Worm (Caenorhabditis elegans): Measurements from ENCODE around the gene T04F3.4.

- TF ChIP-seq rbr-2 (tag; optimal IDR thresholded peaks at IDR 0.05) (no peak), mep-1 (tag; optimal IDR thresholded peaks at IDR 0.05) (no peak), nhr-11 (tag; optimal IDR thresholded peaks at IDR 0.05) (no peak), zip-2 (tag; optimal IDR thresholded peaks at IDR 0.05) (no peak)
Observed at ce11 chrV:11789474-11789873, 26.6 kb upstream of the T04F3.4 start, which contains the start of gene D2023.1.

Data from whole organism, L4 larva.